Fruit fly (Drosophila melanogaster) whole organism, prepupa: ENCODE measurements around the gene Acsx3.

Experiments used
- CG11902 ChIP-seq: fragments of 200-800 bp; sonication (Bioruptor generic); optimal IDR thresholded peaks from 3 replicates; lab custom pipeline; 2016; ENCODE audit warnings: missing biosample characterization, missing genetic modification characterization
- CG16779 ChIP-seq: fragments of 200-800 bp; sonication (Bioruptor generic); optimal IDR thresholded peaks from 3 replicates; lab custom pipeline; 2017; ENCODE audit warnings: missing biosample characterization, mild to moderate bottlenecking, missing genetic modification characterization
- CG8632 ChIP-seq: fragments of 200-800 bp; sonication (Bioruptor generic); optimal IDR thresholded peaks from 3 replicates; lab custom pipeline; 2016; ENCODE audit warnings: missing biosample characterization, missing genetic modification characterization
- CG9139 ChIP-seq: fragments of 200-800 bp; sonication (Bioruptor generic); optimal IDR thresholded peaks from 3 replicates; lab custom pipeline; 2017; ENCODE audit warnings: missing biosample characterization, mild to moderate bottlenecking, missing genetic modification characterization
- Hr38 ChIP-seq: sonication (Bioruptor generic); optimal IDR thresholded peaks from 2 replicates; lab custom pipeline; 2016; ENCODE audit warnings: missing biosample characterization, missing genetic modification characterization
- Met ChIP-seq: fragments of 200-800 bp; sonication (Bioruptor generic); optimal IDR thresholded peaks from 3 replicates; lab custom pipeline; 2016; ENCODE audit warnings: missing biosample characterization, missing genetic modification characterization
- Sox102F ChIP-seq: fragments of 200-800 bp; sonication (Bioruptor generic); optimal IDR thresholded peaks from 2 replicates; lab custom pipeline; 2016; ENCODE audit warnings: missing biosample characterization, mild to moderate bottlenecking, missing genetic modification characterization
- Sox14 ChIP-seq: fragments of 200-800 bp; sonication (Bioruptor generic); optimal IDR thresholded peaks from 3 replicates; lab custom pipeline; 2016; ENCODE audit warnings: missing biosample characterization, missing genetic modification characterization
- Sox15 ChIP-seq: fragments of 200-800 bp; sonication (Bioruptor generic); optimal IDR thresholded peaks from 3 replicates; lab custom pipeline; 2016; ENCODE audit warnings: missing biosample characterization, missing genetic modification characterization
- acj6 ChIP-seq: fragments of 200-800 bp; sonication (Bioruptor generic); optimal IDR thresholded peaks from 3 replicates; lab custom pipeline; 2016; ENCODE audit warnings: missing biosample characterization, missing genetic modification characterization
- cyc ChIP-seq: fragments of 200-800 bp; sonication (Bioruptor generic); optimal IDR thresholded peaks from 3 replicates; lab custom pipeline; 2016; ENCODE audit warnings: missing biosample characterization, missing genetic modification characterization
- fkh ChIP-seq: fragments of 200-800 bp; sonication (Bioruptor generic); optimal IDR thresholded peaks from 3 replicates; lab custom pipeline; 2017; ENCODE audit warnings: missing biosample characterization, mild to moderate bottlenecking, missing genetic modification characterization, moderate library complexity
- vri ChIP-seq: fragments of 200-800 bp; sonication (Bioruptor generic); optimal IDR thresholded peaks from 3 replicates; lab custom pipeline; 2016; ENCODE audit warnings: missing biosample characterization, mild to moderate bottlenecking, missing genetic modification characterization

DNA sequence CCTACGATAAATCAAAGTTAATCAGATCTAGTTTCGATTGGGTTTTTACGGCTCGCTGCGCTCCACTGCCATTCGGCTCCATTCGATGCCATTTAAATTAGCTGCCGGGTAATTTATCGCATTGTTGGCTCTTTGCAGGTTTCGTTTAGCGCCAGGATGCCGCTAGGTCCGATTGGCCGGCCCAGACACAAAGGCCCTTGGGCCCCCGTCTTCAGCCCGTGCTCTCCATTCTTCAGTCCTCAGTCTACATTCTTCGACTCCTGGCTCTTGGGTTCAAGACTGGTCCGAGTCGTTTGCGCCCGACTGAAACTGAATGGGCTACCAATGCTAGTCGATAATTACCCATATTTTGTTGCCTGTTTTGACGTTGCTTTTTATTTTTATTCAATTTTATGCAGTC lies 32.2 kb downstream of the Acsx3 start:
- TF ChIP-seq fkh (GFP tag; lab: Kevin White, UChicago), result no peak
- TF ChIP-seq CG16779 (tag; lab: Kevin White, UChicago), result no peak
- no peak for TF ChIP-seq Met (GFP tag; lab: Kevin White, UChicago)
- TF ChIP-seq Hr38 (GFP tag; lab: Kevin White, UChicago), result no peak
- no peak for TF ChIP-seq acj6 (GFP tag; lab: Kevin White, UChicago)
- TF ChIP-seq Sox15 (GFP tag; lab: Kevin White, UChicago), result no peak
- no peak for TF ChIP-seq cyc
- TF ChIP-seq vri (GFP tag; lab: Kevin White, UChicago), result no peak
- no peak for TF ChIP-seq CG9139 (GFP tag; lab: Kevin White, UChicago)
- TF ChIP-seq CG11902 (GFP tag; lab: Kevin White, UChicago), result no peak
- no peak for TF ChIP-seq Sox102F
- TF ChIP-seq CG8632 (GFP tag; lab: Kevin White, UChicago), result no peak
- TF ChIP-seq Sox14, result no peak
